Worm (Caenorhabditis elegans) whole organism, L4/young adult: ENCODE data around the gene oac-50.

Experiments used
- W03F9.2 ChIP-seq: fragments of 150-350 bp; optimal IDR thresholded peaks from 2 replicates; lab custom pipeline; 2014; ENCODE audit warnings: missing biosample characterization, missing genetic modification characterization
- dao-5 ChIP-seq: sonication (generic microtip); optimal IDR thresholded peaks from 2 replicates; lab custom pipeline; 2016; ENCODE audit warnings: missing genotype, missing genetic modification characterization, moderate library complexity, missing compliant biosample characterization
- him-1 ChIP-seq: sonication (generic microtip); optimal IDR thresholded peaks from 2 replicates; lab custom pipeline; 2016; ENCODE audit warnings: missing genotype, missing genetic modification reagents, missing genetic modification characterization, missing compliant biosample characterization

The oac-50 gene

DNA sequence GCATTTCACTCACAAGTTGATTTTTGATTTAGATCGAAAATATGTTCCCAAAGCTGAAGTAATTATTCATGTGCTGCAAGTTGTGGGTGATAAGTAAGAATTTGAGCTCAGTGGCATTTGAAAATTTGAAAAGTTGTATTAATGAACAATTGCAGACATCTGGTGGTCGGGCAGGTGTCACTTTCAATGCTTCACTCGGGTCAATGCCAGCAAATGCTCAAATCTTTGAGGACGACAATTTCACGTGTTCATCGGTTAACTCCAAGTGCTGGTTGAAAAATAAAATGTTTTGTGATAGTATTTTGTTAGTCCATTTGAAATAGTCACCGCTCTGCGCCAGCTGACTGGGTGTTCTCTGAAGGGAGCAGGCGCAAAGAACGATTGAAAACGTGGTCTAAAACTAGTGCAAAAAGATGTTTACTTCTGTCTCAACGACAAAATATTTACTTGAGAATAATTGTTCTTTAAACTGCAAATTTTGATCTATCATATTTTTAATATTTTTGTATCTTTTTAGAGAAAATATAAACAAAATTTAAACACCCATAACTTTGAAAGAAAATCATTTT, 20.8 kb upstream of the oac-50 start:
- TF ChIP-seq him-1 (tag; lab: Kevin White, UChicago) = no peak
- TF ChIP-seq dao-5 (tag; lab: Kevin White, UChicago) = no peak
- TF ChIP-seq W03F9.2 = no peak

DNA sequence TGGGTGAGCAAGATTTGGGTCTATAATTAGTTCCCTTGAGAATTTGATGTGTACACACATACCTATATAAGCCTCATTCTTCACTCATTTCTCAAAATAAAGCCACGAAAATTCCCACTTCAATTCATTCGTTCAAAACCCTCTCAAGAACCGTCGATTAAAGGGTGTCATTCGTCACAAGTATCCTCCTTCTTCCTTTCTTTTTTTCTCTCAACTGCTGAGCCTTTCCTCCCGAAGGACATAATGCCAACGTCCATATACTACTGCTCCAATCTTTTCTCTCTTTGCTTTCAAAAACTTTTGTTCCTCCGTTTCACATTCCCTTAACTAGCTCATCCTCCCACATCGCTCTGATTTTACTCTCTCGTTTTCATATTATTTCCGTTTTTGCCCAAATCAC, 18.9 kb upstream of the oac-50 start, which contains the start of gene T27E4.1:
Gene T27E4.1, plus strand, starts transcription at position 137 of the 400 bp plus-strand sequence.
- no peak for TF ChIP-seq him-1 (tag; lab: Kevin White, UChicago)

DNA sequence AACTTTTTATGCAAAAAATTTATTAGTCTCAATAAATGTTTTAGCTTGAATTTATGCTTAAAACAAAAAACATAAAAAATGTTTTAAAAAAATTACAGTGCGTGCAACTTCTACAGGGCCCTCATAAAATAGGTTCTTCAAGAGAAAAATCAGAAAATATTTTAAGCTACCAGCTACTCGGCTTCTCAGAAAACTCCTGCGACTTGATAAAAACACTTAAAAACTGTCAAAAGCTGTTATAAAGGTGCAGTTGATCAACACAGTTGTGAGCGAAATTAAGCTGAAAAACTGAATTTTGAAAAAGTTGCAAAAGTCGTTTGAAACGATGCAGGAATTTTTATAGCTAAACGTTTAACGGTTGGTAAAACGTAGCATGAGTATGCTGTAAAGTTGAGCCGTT, 15.4 kb upstream of the oac-50 start:
- no peak for TF ChIP-seq W03F9.2
- TF ChIP-seq dao-5 (tag; lab: Kevin White, UChicago) = no peak
- no peak for TF ChIP-seq him-1 (tag; lab: Kevin White, UChicago)

DNA sequence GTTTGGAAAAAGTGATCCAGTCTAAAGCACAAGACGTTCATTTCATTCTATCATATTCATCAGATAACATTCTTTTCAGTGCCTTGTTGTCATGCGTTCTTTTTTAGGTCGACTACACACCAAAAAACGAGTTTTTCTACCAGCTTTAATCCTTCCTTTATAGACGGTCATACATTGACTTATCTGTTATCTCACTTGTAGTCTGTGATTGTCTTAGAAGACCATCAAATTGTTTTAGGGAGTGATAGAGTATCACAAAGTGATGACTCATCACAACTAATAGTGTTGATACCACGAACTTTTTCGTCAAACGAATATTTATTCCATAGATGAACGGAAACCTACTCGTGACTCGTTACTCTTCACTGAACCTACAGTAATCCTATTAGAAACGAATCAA, 12.5 kb upstream of the oac-50 start:
- TF ChIP-seq W03F9.2 (no peak), dao-5 (tag; lab: Kevin White, UChicago) (no peak), him-1 (tag; lab: Kevin White, UChicago) (no peak)

DNA sequence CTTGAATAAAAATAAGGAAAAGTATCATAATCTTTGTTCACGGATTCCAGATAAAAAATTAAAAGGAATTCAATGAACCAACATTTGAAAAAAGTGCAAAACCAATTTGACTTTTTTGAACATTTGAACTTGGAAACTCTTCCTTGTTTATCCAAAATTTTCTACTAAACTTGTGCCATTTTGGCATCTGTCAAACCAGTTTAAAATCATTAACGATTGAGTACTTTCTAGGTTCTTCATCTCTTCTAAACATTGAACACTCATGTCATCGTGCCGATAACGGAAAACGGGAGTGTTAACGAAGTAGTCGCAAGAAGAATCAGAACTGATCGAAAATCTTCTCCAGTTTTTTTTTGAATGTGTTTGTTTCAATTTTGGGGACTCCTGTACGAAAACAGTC, 10.9 kb upstream of the oac-50 start:
- no peak for TF ChIP-seq W03F9.2
- no peak for TF ChIP-seq him-1 (tag; lab: Kevin White, UChicago)
- no peak for TF ChIP-seq dao-5 (tag; lab: Kevin White, UChicago)

DNA sequence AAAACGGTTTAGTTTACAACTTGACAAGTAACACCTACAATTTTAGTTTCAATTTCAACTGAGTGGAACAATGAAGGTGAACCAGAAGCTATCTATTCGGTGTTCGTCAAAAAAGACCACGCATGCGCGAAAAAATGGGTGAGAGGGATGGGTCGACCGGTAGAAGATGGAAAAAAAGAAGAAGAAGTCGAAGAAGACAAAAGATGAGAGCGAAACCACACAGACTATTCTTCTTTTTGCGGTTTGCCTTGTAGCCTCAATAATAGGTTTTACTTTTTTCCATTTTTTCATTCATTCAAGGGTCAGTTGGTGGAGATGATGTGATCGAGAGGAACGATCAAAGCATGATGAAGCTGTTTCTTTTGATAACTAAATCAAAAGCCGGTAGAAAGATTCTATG, 9.0 kb upstream of the oac-50 start:
- no peak for TF ChIP-seq him-1 (tag; lab: Kevin White, UChicago)
- no peak for TF ChIP-seq dao-5 (tag; lab: Kevin White, UChicago)

DNA sequence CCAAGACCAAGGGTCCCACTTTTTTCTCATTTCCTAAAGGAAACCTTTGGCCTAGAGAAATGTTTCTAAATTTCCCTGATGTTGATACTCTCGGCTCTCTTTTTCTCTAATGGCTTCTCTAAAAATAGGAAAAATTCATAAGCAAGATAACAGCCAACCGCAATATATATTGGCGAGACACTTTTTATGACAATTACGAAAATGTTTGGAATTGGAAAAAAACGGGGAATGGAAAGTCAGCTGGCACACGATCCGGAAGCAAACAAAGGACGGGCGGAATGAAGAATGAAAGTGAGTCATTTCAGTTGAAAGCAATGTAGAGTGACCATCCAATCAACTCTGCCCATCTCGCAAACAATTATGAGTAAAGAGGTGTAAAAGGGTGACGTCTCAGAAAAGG, 8.1 kb upstream of the oac-50 start:
- TF ChIP-seq dao-5 (tag; lab: Kevin White, UChicago) (no peak), W03F9.2 (no peak), him-1 (tag; lab: Kevin White, UChicago) (no peak)

DNA sequence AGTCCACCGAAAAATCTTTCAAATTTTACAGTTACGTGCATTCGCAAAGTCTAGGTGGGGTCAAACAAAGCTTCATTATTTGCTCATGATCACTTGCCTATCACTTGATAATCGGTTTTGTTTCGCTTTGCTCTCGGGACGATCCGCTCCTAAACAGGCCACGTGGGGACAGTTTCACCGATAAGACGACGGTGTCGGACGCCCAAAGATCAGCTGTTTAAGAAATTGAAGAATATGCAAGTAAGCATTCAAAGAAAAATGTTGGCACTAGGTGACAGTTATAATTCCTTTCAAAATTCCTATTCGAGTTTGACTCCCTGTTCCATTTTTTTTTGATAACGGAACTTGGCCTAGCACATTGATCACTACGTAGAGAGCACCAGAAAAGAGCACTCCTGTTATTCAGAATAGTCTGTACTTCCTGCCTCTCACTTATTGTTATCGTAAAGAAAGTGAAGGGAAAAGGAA, 6.7 kb upstream of the oac-50 start:
- TF ChIP-seq him-1 (tag; lab: Kevin White, UChicago) (no peak), dao-5 (tag; lab: Kevin White, UChicago) (no peak), W03F9.2 (no peak)

DNA sequence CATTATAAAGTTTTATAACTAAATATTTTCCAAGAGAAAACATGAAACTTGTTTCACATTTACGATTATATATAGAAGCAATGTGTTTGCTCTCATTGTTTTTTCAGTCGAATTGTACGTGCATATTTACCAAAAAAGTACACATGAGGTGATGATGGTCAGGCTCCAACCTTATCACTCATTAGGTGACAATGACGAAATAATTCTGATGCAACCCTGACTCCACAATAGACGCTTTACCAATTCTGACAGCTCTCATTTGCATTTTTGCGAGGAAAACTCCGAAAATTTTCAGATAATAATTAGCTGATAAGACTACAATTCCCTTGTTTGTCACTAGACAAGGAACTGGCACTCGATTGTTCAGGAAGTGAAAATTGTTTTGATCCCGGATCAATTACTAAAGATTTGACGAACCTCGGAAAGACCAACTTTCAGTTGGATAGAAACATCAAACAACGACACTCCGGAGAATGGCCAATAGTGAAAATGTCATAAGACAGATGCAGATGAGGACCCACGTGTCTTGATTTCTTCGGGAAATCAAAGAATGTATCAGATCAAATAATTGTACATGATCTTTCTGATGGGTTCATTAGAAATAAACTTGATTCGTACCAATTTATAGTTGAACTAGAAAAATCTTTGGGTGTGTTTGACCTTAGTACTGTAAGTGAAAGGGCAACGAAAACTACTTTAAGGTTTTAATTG, 5.6 kb upstream of the oac-50 start:
- TF ChIP-seq him-1 (tag; lab: Kevin White, UChicago) (no peak), dao-5 (tag; lab: Kevin White, UChicago) (no peak), W03F9.2 (no peak)

DNA sequence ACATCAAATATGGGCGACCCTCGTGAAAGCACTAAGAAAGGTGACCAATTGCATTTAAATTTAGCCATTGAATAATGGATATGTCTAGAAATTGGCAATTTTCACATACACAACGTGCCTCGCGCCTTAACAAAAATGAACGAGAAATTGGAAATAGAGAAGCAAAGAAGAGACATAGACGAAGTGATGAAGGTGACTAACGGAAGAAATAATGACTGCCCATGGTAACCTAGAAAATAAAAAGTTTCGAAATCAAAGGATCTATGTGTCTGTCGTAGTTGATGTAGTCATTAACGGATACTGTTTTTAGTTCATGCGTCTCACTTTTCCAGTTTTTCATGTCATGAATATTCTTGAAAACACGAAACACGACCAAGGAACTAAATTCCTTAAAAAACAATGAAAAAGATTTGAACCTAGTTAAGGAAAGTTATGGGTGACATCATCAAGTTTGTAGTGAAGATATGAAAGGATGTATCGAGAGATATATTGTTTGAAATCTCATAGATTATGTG, 4.8 kb upstream of the oac-50 start:
- TF ChIP-seq dao-5 (tag; lab: Kevin White, UChicago) (no peak), W03F9.2 (no peak), him-1 (tag; lab: Kevin White, UChicago) (no peak)

DNA sequence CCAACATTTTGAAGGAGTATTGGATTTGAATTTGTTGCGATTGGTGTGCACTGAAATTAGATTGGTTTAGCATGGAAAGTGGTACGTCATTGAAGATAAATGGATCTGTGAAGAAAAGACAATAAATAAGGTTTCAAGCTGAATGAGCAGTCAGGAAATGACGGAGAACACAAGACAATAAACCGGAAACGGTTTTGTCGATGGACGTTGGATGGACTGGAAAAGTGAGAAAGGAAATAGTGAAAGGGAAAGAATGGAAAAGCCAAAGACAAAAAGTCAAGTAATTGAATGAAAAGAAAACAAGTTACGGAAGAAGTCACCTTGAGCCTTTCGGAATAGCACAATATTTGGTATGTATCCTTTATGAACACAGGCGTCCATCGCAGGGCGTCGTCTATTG, 2.9 kb upstream of the oac-50 start, which contains the start of gene T27E4.7:
Gene T27E4.7, minus strand, starts transcription at position 50 of the 400 bp plus-strand sequence.
- TF ChIP-seq dao-5 (tag; lab: Kevin White, UChicago) (no peak), W03F9.2 (no peak), him-1 (tag; lab: Kevin White, UChicago) (no peak)

DNA sequence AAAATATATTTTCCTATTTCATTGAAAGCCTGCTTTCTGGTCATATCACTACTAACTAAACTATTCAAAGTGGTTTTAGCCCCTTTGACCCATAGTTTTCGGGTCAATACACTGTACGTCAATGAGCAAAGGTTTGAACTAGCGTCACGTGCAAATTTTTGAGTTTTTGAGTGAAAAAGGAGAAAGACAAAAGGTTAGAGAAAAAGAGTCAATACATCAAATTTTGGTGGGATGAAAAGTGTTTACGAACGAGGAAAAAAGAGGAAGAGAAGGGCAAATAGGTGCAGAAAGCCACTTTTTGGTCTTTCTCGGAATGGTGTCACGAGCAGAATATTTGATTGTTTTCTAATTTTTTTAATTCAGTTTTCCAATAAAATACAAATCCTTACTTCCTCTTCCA, 2.5 kb upstream of the oac-50 start:
- no peak for TF ChIP-seq dao-5 (tag; lab: Kevin White, UChicago)
- TF ChIP-seq W03F9.2 = no peak
- TF ChIP-seq him-1 (tag; lab: Kevin White, UChicago) = no peak

DNA sequence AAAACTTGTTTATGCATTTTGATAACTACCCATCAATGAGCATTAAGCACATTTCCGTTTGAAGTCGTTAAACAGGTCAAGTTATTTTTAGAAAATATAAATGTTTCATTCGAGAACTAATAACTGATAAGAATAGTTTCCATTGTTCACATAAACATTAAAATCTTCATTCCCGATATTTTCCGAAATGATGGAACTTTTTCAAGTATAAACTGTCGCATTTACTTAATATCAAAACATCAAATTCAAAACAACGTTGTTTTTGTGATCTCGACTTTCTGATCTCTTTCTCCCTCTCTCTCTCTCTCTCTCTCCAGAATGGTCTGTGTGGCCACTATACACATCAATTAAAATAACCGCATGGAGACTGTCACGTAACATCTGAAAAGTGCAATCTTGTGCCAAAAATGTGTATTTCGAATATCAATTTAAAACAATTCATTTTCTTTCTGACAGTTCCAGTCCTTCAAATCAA, 1.1 kb upstream of the oac-50 start:
- TF ChIP-seq him-1 (tag; lab: Kevin White, UChicago) (no peak), dao-5 (tag; lab: Kevin White, UChicago) (no peak), W03F9.2 (no peak)

DNA sequence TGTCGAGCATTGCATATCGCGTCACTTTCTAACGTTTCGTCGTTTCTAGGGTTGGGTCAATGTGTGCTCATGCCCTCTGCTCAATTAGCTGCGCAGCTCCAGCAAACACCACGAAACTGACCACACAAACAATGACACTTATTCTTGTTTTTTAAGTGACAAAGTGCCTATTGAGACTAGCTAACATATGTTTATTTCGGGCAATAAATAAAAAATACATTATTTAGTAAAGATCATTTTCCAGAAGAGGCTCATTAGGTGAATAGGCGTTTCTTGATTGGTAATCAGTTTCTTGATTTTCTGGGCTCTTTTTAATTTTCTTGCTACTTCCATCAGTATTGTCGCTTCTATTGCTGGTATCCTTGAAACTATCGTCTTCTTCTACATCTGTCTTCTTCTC, 3.7 kb downstream of the oac-50 start, which contains the start of gene T27E4.5:
Gene T27E4.5, minus strand, starts transcription at position 101 of the 400 bp plus-strand sequence.
- TF ChIP-seq W03F9.2 (no peak), him-1 (tag; lab: Kevin White, UChicago) (no peak), dao-5 (tag; lab: Kevin White, UChicago) (no peak)
